Fruit fly (Drosophila melanogaster): ENCODE results near the gene CG31156.

Gene CG31156

dm6 chr3R:22631156-22631555 lies 17.7 kb upstream of the CG31156 start (continued):
- TF ChIP-seq CG11247 (GFP tag; IDR thresholded peaks at IDR 0.05): no peak
- TF ChIP-seq phol (tag; optimal IDR thresholded peaks at IDR 0.05): no peak
- TF ChIP-seq CG6791 (GFP tag; IDR thresholded peaks at IDR 0.05; ENCODE audit: partially characterized antibody): no peak
- no peak for TF ChIP-seq Dip3 (GFP tag; optimal IDR thresholded peaks at IDR 0.05)
- TF ChIP-seq Ravus (GFP tag; IDR thresholded peaks at IDR 0.05): no peak
- no peak for TF ChIP-seq mirr (GFP tag; optimal IDR thresholded peaks at IDR 0.05)
- no peak for TF ChIP-seq ftz-f1 (GFP tag; optimal IDR thresholded peaks at IDR 0.05)
- no peak for TF ChIP-seq CG15479 (GFP tag; optimal IDR thresholded peaks at IDR 0.05)
- no peak for TF ChIP-seq her (GFP tag; optimal IDR thresholded peaks at IDR 0.05)
- no peak for TF ChIP-seq grau (tag; optimal IDR thresholded peaks at IDR 0.05)
- no peak for TF ChIP-seq Dip2 (GFP tag; IDR thresholded peaks at IDR 0.05)
- peak; percentile 39 for TF ChIP-seq Vsx1 (GFP tag; optimal IDR thresholded peaks at IDR 0.05)
- TF ChIP-seq CG9437 (GFP tag; optimal IDR thresholded peaks at IDR 0.05): no peak
- TF ChIP-seq CG5953 (GFP tag; IDR thresholded peaks at IDR 0.05): no peak
- TF ChIP-seq jing (GFP tag; optimal IDR thresholded peaks at IDR 0.05): no peak
- no peak for TF ChIP-seq chn (GFP tag; optimal IDR thresholded peaks at IDR 0.05)
- TF ChIP-seq ERR (GFP tag; optimal IDR thresholded peaks at IDR 0.05): no peak
- no peak for TF ChIP-seq Rfx (GFP tag; IDR thresholded peaks at IDR 0.05)
- no peak for TF ChIP-seq CG8089 (GFP tag; optimal IDR thresholded peaks at IDR 0.05)
- TF ChIP-seq CG3407 (GFP tag; optimal IDR thresholded peaks at IDR 0.05): peak; percentile 15
- TF ChIP-seq CG9797 (GFP tag; optimal IDR thresholded peaks at IDR 0.05): no peak
- peak; percentile 51 for TF ChIP-seq exex (tag; optimal IDR thresholded peaks at IDR 0.05)
- peak; percentile 35 for TF ChIP-seq CG4707 (GFP tag; optimal IDR thresholded peaks at IDR 0.05)
- no peak for TF ChIP-seq slp2 (GFP tag; optimal IDR thresholded peaks at IDR 0.05)
- peak; percentile 37 for TF ChIP-seq CG10543 (GFP tag; optimal IDR thresholded peaks at IDR 0.05)
- TF ChIP-seq Eip74EF (GFP tag; optimal IDR thresholded peaks at IDR 0.05): no peak
- no peak for TF ChIP-seq ap (GFP tag; IDR thresholded peaks at IDR 0.05)
- no peak for TF ChIP-seq Ets65A (GFP tag)
- TF ChIP-seq Hmr (GFP tag; optimal IDR thresholded peaks at IDR 0.05): peak; percentile 48
- no peak for TF ChIP-seq CG16815 (GFP tag; optimal IDR thresholded peaks at IDR 0.05)
- TF ChIP-seq ATbp (GFP tag; optimal IDR thresholded peaks at IDR 0.05): peak; percentile 53
- TF ChIP-seq Sry-δ (GFP tag; optimal IDR thresholded peaks at IDR 0.05): no peak
- no peak for TF ChIP-seq CG6683 (GFP tag; optimal IDR thresholded peaks at IDR 0.05)
- TF ChIP-seq ci (GFP tag; IDR thresholded peaks at IDR 0.05): peak; percentile 72
- peak; percentile 26 for TF ChIP-seq D19A (tag; optimal IDR thresholded peaks at IDR 0.05)
- TF ChIP-seq H15 (GFP tag; IDR thresholded peaks at IDR 0.05): no peak
- TF ChIP-seq ranshi (GFP tag; IDR thresholded peaks at IDR 0.05): no peak; the same call in 1 of the 2 replicates
- TF ChIP-seq dimm (GFP tag; IDR thresholded peaks at IDR 0.05): no peak
- TF ChIP-seq CG9727 (GFP tag; optimal IDR thresholded peaks at IDR 0.05): no peak
- no peak for TF ChIP-seq da (GFP tag; optimal IDR thresholded peaks at IDR 0.05)
- TF ChIP-seq Blimp-1 (GFP tag; optimal IDR thresholded peaks at IDR 0.05): no peak
- TF ChIP-seq CG4282 (GFP tag; optimal IDR thresholded peaks at IDR 0.05): no peak
- TF ChIP-seq CG13424 (tag; optimal IDR thresholded peaks at IDR 0.05): peak; percentile 8
- no peak for TF ChIP-seq fd96Cb (tag; optimal IDR thresholded peaks at IDR 0.05)
- TF ChIP-seq Elba2 (GFP tag; optimal IDR thresholded peaks at IDR 0.05): no peak
- TF ChIP-seq Hsf (GFP tag; optimal IDR thresholded peaks at IDR 0.05): no peak
- peak; percentile 16 for TF ChIP-seq Sox100B (GFP tag; optimal IDR thresholded peaks at IDR 0.05)
- TF ChIP-seq CG4360 (GFP tag; IDR thresholded peaks at IDR 0.05): no peak
- TF ChIP-seq Hey (tag; optimal IDR thresholded peaks at IDR 0.05): peak; percentile 44
- TF ChIP-seq dati (GFP tag; IDR thresholded peaks at IDR 0.05): no peak
- no peak for TF ChIP-seq CG14710 (tag; optimal IDR thresholded peaks at IDR 0.05)
- TF ChIP-seq Sox102F (GFP tag; optimal IDR thresholded peaks at IDR 0.05): peak; percentile 9
